Fruit fly (Drosophila melanogaster): Measurements from ENCODE around the gene CG18178.
A peak's percentile ranks its signal among the peaks of the same experiment; 100 is the strongest.

Gene CG18178

dm6 chr3L:9692892-9693551 lies 25.9 kb downstream of the CG18178 start (continued):
- TF ChIP-seq OdsH (GFP tag; optimal IDR thresholded peaks at IDR 0.05) = peak; percentile 96
- peak; percentile 96 for TF ChIP-seq CG6792 (GFP tag; optimal IDR thresholded peaks at IDR 0.05)
- TF ChIP-seq CG4318 (GFP tag; optimal IDR thresholded peaks at IDR 0.05) = peak; percentile 96
- peak; percentile 86 for TF ChIP-seq Blimp-1 (GFP tag; optimal IDR thresholded peaks at IDR 0.05)
- TF ChIP-seq Eip93F (GFP tag; optimal IDR thresholded peaks at IDR 0.05) = peak; percentile 77
- peak; percentile 88 to 94 for TF ChIP-seq ss (GFP tag; optimal IDR thresholded peaks at IDR 0.05)
- peak; percentile 96 for TF ChIP-seq net (GFP tag; optimal IDR thresholded peaks at IDR 0.05)
- peak; percentile 94 for TF ChIP-seq CG34406 (GFP tag; optimal IDR thresholded peaks at IDR 0.05)
- TF ChIP-seq CG8319 (GFP tag; optimal IDR thresholded peaks at IDR 0.05) = peak; percentile 90
- TF ChIP-seq Hr39 (GFP tag; optimal IDR thresholded peaks at IDR 0.05) = peak; percentile 97
- TF ChIP-seq CG3919 (GFP tag; optimal IDR thresholded peaks at IDR 0.05) = peak; percentile 96
- TF ChIP-seq CG8119 (GFP tag; IDR thresholded peaks at IDR 0.05) = peak; percentile 86
- TF ChIP-seq CG10631 (GFP tag; optimal IDR thresholded peaks at IDR 0.05) = peak; percentile 96
- TF ChIP-seq spab (GFP tag; optimal IDR thresholded peaks at IDR 0.05) = peak; percentile 95
- peak; percentile 93 for TF ChIP-seq CG11902 (GFP tag; optimal IDR thresholded peaks at IDR 0.05)
- TF ChIP-seq Ets96B (tag; optimal IDR thresholded peaks at IDR 0.05) = peak; percentile 89
- TF ChIP-seq CG15336 (GFP tag; IDR thresholded peaks at IDR 0.05) = peak; percentile 83
- TF ChIP-seq Smox (GFP tag; optimal IDR thresholded peaks at IDR 0.05) = peak; percentile 95
- peak; percentile 94 for TF ChIP-seq achi (GFP tag; optimal IDR thresholded peaks at IDR 0.05)
- TF ChIP-seq fkh (GFP tag; optimal IDR thresholded peaks at IDR 0.05) = peak; percentile 78
- peak; percentile 97 for TF ChIP-seq Eip75B (GFP tag; optimal IDR thresholded peaks at IDR 0.05)
- TF ChIP-seq lz (GFP tag; optimal IDR thresholded peaks at IDR 0.05) = peak; percentile 97
- peak; percentile 97 for TF ChIP-seq topi (GFP tag; optimal IDR thresholded peaks at IDR 0.05)
- TF ChIP-seq CG6163 (GFP tag; IDR thresholded peaks at IDR 0.05) = peak; percentile 77
- TF ChIP-seq CG6854 (GFP tag; optimal IDR thresholded peaks at IDR 0.05) = peak; percentile 78
- peak; percentile 96 for TF ChIP-seq Hr4 (GFP tag; optimal IDR thresholded peaks at IDR 0.05)
- TF ChIP-seq CG10669 (GFP tag; optimal IDR thresholded peaks at IDR 0.05) = peak; percentile 90
- peak; percentile 33 for TF ChIP-seq Hr38 (GFP tag; optimal IDR thresholded peaks at IDR 0.05)
- TF ChIP-seq pdm3 (GFP tag; optimal IDR thresholded peaks at IDR 0.05) = peak; percentile 96
- peak; percentile 95 for TF ChIP-seq acj6 (GFP tag; optimal IDR thresholded peaks at IDR 0.05)

- TF ChIP-seq dsx (GFP tag; optimal IDR thresholded peaks at IDR 0.05; ENCODE audit: poor library complexity, severe bottlenecking) (peak; percentile 46), Smox (GFP tag; optimal IDR thresholded peaks at IDR 0.05) (no peak), Sox15 (GFP tag; optimal IDR thresholded peaks at IDR 0.05) (no peak), Eip78C (GFP tag) (no peak), CG31627 (GFP tag; optimal IDR thresholded peaks at IDR 0.05) (no peak), CG6163 (GFP tag; IDR thresholded peaks at IDR 0.05) (peak; percentile 7; the same call in 1 of the 3 replicates), vri (GFP tag; optimal IDR thresholded peaks at IDR 0.05) (no peak), fd85E (GFP tag; optimal IDR thresholded peaks at IDR 0.05) (no peak), fkh (GFP tag; optimal IDR thresholded peaks at IDR 0.05) (peak; percentile 84), CG11902 (GFP tag; optimal IDR thresholded peaks at IDR 0.05) (no peak), OdsH (GFP tag; optimal IDR thresholded peaks at IDR 0.05) (no peak), Ets96B (tag; optimal IDR thresholded peaks at IDR 0.05) (no peak), ss (GFP tag; optimal IDR thresholded peaks at IDR 0.05) (no peak), spab (GFP tag; optimal IDR thresholded peaks at IDR 0.05) (no peak), svp (GFP tag) (peak; percentile 84), Eip93F (GFP tag; optimal IDR thresholded peaks at IDR 0.05) (no peak), Sox14 (GFP tag; optimal IDR thresholded peaks at IDR 0.05) (no peak), dac (GFP tag; optimal IDR thresholded peaks at IDR 0.05) (no peak), CG9139 (GFP tag; optimal IDR thresholded peaks at IDR 0.05) (no peak), CG8319 (GFP tag; optimal IDR thresholded peaks at IDR 0.05) (no peak), CG15336 (GFP tag; IDR thresholded peaks at IDR 0.05) (no peak)
Measured at dm6 chr3L:9692234-9692891, 26.6 kb downstream of the CG18178 start.
